Fruit fly (Drosophila melanogaster): ENCODE results near the gene Rab1.
A peak's percentile ranks its signal among the peaks of the same experiment; 100 is the strongest.

Rab1 gene

dm6 chr3R:21276111-21276510 lies 7.3 kb upstream of the Rab1 start, which contains the start of gene CG3301 (continued):
- TF ChIP-seq da (GFP tag; optimal IDR thresholded peaks at IDR 0.05) (no peak), CG11560 (tag; IDR thresholded peaks at IDR 0.05) (no peak), CG33213 (GFP tag; optimal IDR thresholded peaks at IDR 0.05) (no peak), CG1529 (GFP tag; optimal IDR thresholded peaks at IDR 0.05) (no peak), B-H2 (GFP tag; optimal IDR thresholded peaks at IDR 0.05) (peak; percentile 52), Ada2b (GFP tag; IDR thresholded peaks at IDR 0.05) (no peak), dan (GFP tag; IDR thresholded peaks at IDR 0.05) (no peak), CG14710 (tag; optimal IDR thresholded peaks at IDR 0.05) (no peak), HLH3B (GFP tag; IDR thresholded peaks at IDR 0.05) (no peak), CG11723 (GFP tag; optimal IDR thresholded peaks at IDR 0.05) (no peak), CG13894 (tag; optimal IDR thresholded peaks at IDR 0.05) (peak; percentile 55), CG18599 (GFP tag; optimal IDR thresholded peaks at IDR 0.05) (no peak), gem (tag; optimal IDR thresholded peaks at IDR 0.05) (peak; percentile 73), Hmr (GFP tag; optimal IDR thresholded peaks at IDR 0.05) (no peak), CG11085 (GFP tag; IDR thresholded peaks at IDR 0.05) (no peak), z (GFP tag; IDR thresholded peaks at IDR 0.05) (no peak), CG43689 (GFP tag; IDR thresholded peaks at IDR 0.05) (no peak), dati (GFP tag; IDR thresholded peaks at IDR 0.05) (no peak), lov (optimal IDR thresholded peaks at IDR 0.05) (no peak), lov (GFP tag; IDR thresholded peaks at IDR 0.05) (no peak), YL-1 (GFP tag; optimal IDR thresholded peaks at IDR 0.05) (no peak), bcd (GFP tag; optimal IDR thresholded peaks at IDR 0.05) (no peak), CG12071 (GFP tag; optimal IDR thresholded peaks at IDR 0.05) (no peak), fru (optimal IDR thresholded peaks at IDR 0.05) (no peak), CG13424 (tag; optimal IDR thresholded peaks at IDR 0.05) (no peak), grn (GFP tag; optimal IDR thresholded peaks at IDR 0.05) (peak; percentile 92), CG9437 (GFP tag; optimal IDR thresholded peaks at IDR 0.05) (no peak), NK7.1 (GFP tag; optimal IDR thresholded peaks at IDR 0.05) (no peak), CG12219 (GFP tag; optimal IDR thresholded peaks at IDR 0.05) (no peak), exex (tag; optimal IDR thresholded peaks at IDR 0.05) (peak; percentile 100), zfh1 (GFP tag; IDR thresholded peaks at IDR 0.05) (no peak), danr (GFP tag; IDR thresholded peaks at IDR 0.05) (no peak), CG8359 (GFP tag; optimal IDR thresholded peaks at IDR 0.05; ENCODE audit: borderline replicate concordance) (no peak), Stat92E (GFP tag; optimal IDR thresholded peaks at IDR 0.05) (no peak), Neu2 (GFP tag; optimal IDR thresholded peaks at IDR 0.05; ENCODE audit: borderline replicate concordance) (no peak), dm (GFP tag; optimal IDR thresholded peaks at IDR 0.05) (no peak), pnt (GFP tag; optimal IDR thresholded peaks at IDR 0.05) (no peak), wek (GFP tag; optimal IDR thresholded peaks at IDR 0.05) (no peak), CG3995 (GFP tag; optimal IDR thresholded peaks at IDR 0.05) (no peak), pfk (GFP tag; optimal IDR thresholded peaks at IDR 0.05) (no peak), Mes4 (GFP tag; optimal IDR thresholded peaks at IDR 0.05) (no peak), Fer1 (GFP tag; optimal IDR thresholded peaks at IDR 0.05) (no peak), unpg (GFP tag; optimal IDR thresholded peaks at IDR 0.05) (no peak), CG2199 (GFP tag; IDR thresholded peaks at IDR 0.05) (no peak), dmrt11E (tag; optimal IDR thresholded peaks at IDR 0.05) (no peak), sisA (GFP tag; IDR thresholded peaks at IDR 0.05) (no peak), nmo (GFP tag; optimal IDR thresholded peaks at IDR 0.05) (no peak), CG11247 (GFP tag; IDR thresholded peaks at IDR 0.05) (no peak), mirr (GFP tag; optimal IDR thresholded peaks at IDR 0.05) (peak; percentile 65), Dek (tag; optimal IDR thresholded peaks at IDR 0.05) (no peak), CG17186 (GFP tag; optimal IDR thresholded peaks at IDR 0.05) (no peak), CG10274 (GFP tag; optimal IDR thresholded peaks at IDR 0.05) (peak; percentile 43), CG11456 (GFP tag; IDR thresholded peaks at IDR 0.05) (no peak)

All from whole organism, embryonic.